Fruit fly (Drosophila melanogaster) whole organism, adult: ENCODE data around the gene kz.

Experiments
- bab1 ChIP-seq: fragments of 200-800 bp; sonication (Bioruptor generic); optimal IDR thresholded peaks from 3 replicates; lab custom pipeline; 2019; ENCODE audit warnings: missing biosample characterization, mild to moderate bottlenecking, missing genetic modification characterization, moderate library complexity
- kay ChIP-seq: fragments of 200-800 bp; sonication (Bioruptor generic); peaks from one replicate; lab custom pipeline; 2016; ENCODE audit warnings: missing biosample characterization, missing genetic modification characterization, borderline replicate concordance

DNA sequence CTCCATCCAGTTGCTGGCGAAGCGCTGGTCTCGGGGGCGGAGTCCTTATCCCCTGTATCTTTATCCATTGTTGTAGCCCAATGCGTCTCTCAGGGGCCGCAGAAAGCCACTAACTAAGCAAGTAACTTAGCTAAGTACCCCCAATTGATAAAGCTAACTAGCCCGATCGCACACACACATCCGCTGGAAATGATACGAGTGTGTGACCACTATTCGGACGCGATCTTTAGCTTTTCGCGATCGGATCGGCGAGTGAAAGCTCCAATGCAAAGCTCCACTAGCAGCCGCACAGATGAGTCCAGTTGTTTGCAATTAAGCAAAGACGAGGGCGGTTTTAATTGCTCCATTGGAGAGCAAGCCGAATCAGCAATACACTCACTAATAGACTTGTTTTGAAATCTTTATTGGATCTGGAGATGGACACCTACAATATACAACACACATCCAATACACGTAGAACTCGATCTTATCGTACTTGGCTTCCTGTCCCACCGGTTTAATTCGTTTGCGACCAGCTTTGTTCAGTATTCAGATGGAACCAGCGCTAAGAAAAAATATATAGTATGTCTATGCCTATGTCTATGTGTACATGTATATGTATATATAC is 12.3 kb upstream of the kz start, which contains the start of gene CG3091:
- TF ChIP-seq bab1 (GFP tag; lab: Kevin White, UChicago) = no peak
- TF ChIP-seq kay (GFP tag; lab: Kevin White, UChicago) = no peak
